Worm (Caenorhabditis elegans) whole organism, young adult: ENCODE measurements around the gene scl-7.

Source experiments
- F37B4.10 ChIP-seq: fragments of 200-800 bp; sonication (Bioruptor generic); IDR thresholded peaks from 2 replicates; pipeline ENCODE4 v1.3.6; 2022; ENCODE audit warnings: missing genetic modification characterization, missing compliant biosample characterization
- T07F8.4 ChIP-seq: sonication (generic microtip); optimal IDR thresholded peaks from 2 replicates; lab custom pipeline; 2016; ENCODE audit warnings: mild to moderate bottlenecking, missing genetic modification characterization, moderate library complexity, missing compliant biosample characterization
- ama-1 ChIP-seq, 3 experiments: fragments of 150-350 bp in 1 of 3; sonication (generic microtip) in 2 of 3; optimal IDR thresholded peaks; 2 replicates each; lab custom pipeline; 2014 to 2018; ENCODE audit warnings: missing biosample characterization in 2 of 3, missing genetic modification characterization in 2 of 3, missing genetic modification reagents in 2 of 3
- dpff-1 ChIP-seq: sonication (generic microtip); optimal IDR thresholded peaks from 2 replicates; lab custom pipeline; 2017; ENCODE audit warnings: mild to moderate bottlenecking, missing genetic modification characterization, missing compliant biosample characterization
- madf-3 ChIP-seq: fragments of 200-800 bp; sonication (Bioruptor generic); IDR thresholded peaks from 2 replicates; pipeline ENCODE4 v1.3.6; 2022; ENCODE audit warnings: missing genetic modification reagents, missing genetic modification characterization, missing compliant biosample characterization
- mcd-1 ChIP-seq: fragments of 200-800 bp; sonication (Bioruptor generic); IDR thresholded peaks from 2 replicates; pipeline ENCODE4 v1.3.6; 2022; ENCODE audit warnings: missing genetic modification reagents, missing genetic modification characterization, missing compliant biosample characterization
- nfya-2 ChIP-seq: fragments of 200-800 bp; sonication (Bioruptor generic); IDR thresholded peaks from 2 replicates; pipeline ENCODE4 v1.3.6; 2022; ENCODE audit warnings: missing genetic modification reagents, missing genetic modification characterization, missing compliant biosample characterization
- nhr-120 ChIP-seq: fragments of 200-800 bp; sonication (Bioruptor generic); IDR thresholded peaks from 2 replicates; pipeline ENCODE4 v1.3.6; 2022; ENCODE audit warnings: missing genetic modification characterization, missing compliant biosample characterization
- pha-4 ChIP-seq: fragments of 150-350 bp; sonication (generic microtip); optimal IDR thresholded peaks from 2 replicates; lab custom pipeline; 2014; ENCODE audit warnings: missing biosample characterization, missing genetic modification reagents, missing genetic modification characterization
- sea-2 ChIP-seq: fragments of 200-800 bp; sonication (Bioruptor generic); IDR thresholded peaks from 2 replicates; pipeline ENCODE4 v1.3.6; 2022; ENCODE audit warnings: missing genetic modification characterization, missing compliant biosample characterization
- snpc-4 ChIP-seq, 5 experiments: fragments of 150-350 bp in 1 of 5; sonication (generic microtip) in 4 of 5; optimal IDR thresholded peaks; 2 replicates each; lab custom pipeline; 2014 to 2018; ENCODE audit warnings: missing genetic modification characterization in 5 of 5, missing biosample characterization in 3 of 5, antibody characterized with exemption in 2 of 5, mild to moderate bottlenecking in 2 of 5, missing compliant biosample characterization in 2 of 5, missing genotype in 2 of 5, moderate library complexity in 2 of 5, missing genetic modification reagents in 1 of 5
- unc-62 ChIP-seq: fragments of 150-350 bp; optimal IDR thresholded peaks from 2 replicates; lab custom pipeline; 2014; ENCODE audit warnings: missing biosample characterization, missing genetic modification reagents, missing genetic modification characterization
- zim-3 ChIP-seq: sonication (generic microtip); optimal IDR thresholded peaks from 2 replicates; lab custom pipeline; 2017; ENCODE audit warnings: mild to moderate bottlenecking, missing genetic modification characterization, moderate library complexity, missing compliant biosample characterization

DNA sequence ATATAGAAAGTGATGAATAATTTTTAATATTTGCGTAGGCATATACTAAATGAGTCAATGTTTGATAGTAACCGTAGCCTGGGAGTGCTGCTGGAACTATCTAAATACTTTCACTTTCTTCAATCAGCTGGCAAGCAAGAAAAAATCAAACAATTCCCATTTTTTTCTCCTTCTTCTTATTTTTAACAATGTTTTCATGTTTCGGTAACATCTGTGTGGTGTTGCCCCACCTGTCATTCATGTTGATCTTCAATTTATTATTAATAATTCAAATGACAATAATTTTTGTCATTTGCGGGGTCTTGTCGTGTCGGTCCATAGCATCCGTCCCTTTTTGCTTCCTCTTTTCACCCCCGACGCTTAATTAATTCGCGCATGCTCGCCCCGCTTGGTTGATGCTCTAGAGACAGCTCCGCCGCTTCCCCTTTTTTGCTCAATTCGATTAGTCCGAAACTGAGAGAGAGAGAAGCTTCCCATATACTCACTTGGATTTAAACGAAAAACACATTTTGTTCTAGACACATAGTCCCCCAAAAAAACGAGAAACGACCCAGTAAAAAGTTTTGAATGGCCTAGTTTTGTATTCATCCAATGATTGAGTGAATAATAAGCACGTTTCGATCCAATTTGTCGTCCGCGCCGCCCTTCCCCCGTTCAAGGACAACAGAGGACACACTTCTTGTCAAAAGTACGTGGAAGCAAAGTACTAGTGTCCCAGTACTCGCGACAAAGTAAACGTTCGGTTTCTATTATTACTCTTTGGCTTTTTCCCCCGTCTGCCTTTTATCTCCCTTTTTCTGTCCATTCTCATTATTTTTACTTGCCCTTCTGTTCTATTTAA lies 42.2 kb upstream of the scl-7 start:
- TF ChIP-seq nhr-120 (no peak), T07F8.4 (tag; lab: Kevin White, UChicago) (no peak), madf-3 (no peak), mcd-1 (GFP tag; lab: Robert Waterston, UW) (no peak), nfya-2 (GFP tag; lab: Robert Waterston, UW) (no peak), ama-1 (optimal IDR thresholded peaks at IDR 0.05; lab: Kevin White, UChicago) (no peak), ama-1 (GFP tag; optimal IDR thresholded peaks at IDR 0.05; lab: Kevin White, UChicago) (no peak), pha-4 (tag; lab: Kevin White, UChicago) (no peak), sea-2 (GFP tag; lab: Robert Waterston, UW) (no peak), unc-62 (GFP tag; lab: Kevin White, UChicago) (no peak), dpff-1 (tag; lab: Kevin White, UChicago) (no peak), snpc-4 (GFP tag; optimal IDR thresholded peaks at IDR 0.05; lab: Kevin White, UChicago) (no peak), snpc-4 (tag; optimal IDR thresholded peaks at IDR 0.05; lab: Kevin White, UChicago) (no peak), F37B4.10 (GFP tag; lab: Robert Waterston, UW) (no peak), zim-3 (tag; lab: Kevin White, UChicago) (no peak)
